Worm (Caenorhabditis elegans): ENCODE data around the gene grl-10.

Gene grl-10

ce11 chrV:7816486-7816885, 42.1 kb downstream of the grl-10 start:
- TF ChIP-seq madf-3 (GFP tag; IDR thresholded peaks at IDR 0.05) (no peak), hlh-12 (tag; optimal IDR thresholded peaks at IDR 0.05) (no peak), ceh-58 (GFP tag; IDR thresholded peaks at IDR 0.05) (no peak), B0019.2 (GFP tag; conservative IDR thresholded peaks at IDR 0.05) (no peak), madf-10 (tag; optimal IDR thresholded peaks at IDR 0.05) (no peak), hlh-26 (GFP tag; conservative IDR thresholded peaks at IDR 0.05) (no peak), hmg-20 (GFP tag; IDR thresholded peaks at IDR 0.05) (no peak), dpff-1 (tag; optimal IDR thresholded peaks at IDR 0.05) (no peak), nfya-2 (GFP tag; IDR thresholded peaks at IDR 0.05) (no peak), lir-1 (GFP tag; conservative IDR thresholded peaks at IDR 0.05) (no peak), attf-6 (GFP tag; IDR thresholded peaks at IDR 0.05) (no peak), mcd-1 (GFP tag; IDR thresholded peaks at IDR 0.05) (no peak), ceh-91 (GFP tag; IDR thresholded peaks at IDR 0.05) (no peak), nhr-179 (tag; optimal IDR thresholded peaks at IDR 0.05) (no peak), snpc-4 (GFP tag; optimal IDR thresholded peaks at IDR 0.05) (no peak), snpc-4 (tag; optimal IDR thresholded peaks at IDR 0.05) (no peak), nhr-27 (tag; optimal IDR thresholded peaks at IDR 0.05) (no peak)

- TF ChIP-seq repo-1 (tag; optimal IDR thresholded peaks at IDR 0.05) (no peak), akir-1 (GFP tag; optimal IDR thresholded peaks at IDR 0.05) (no peak), attf-5 (GFP tag; optimal IDR thresholded peaks at IDR 0.05) (no peak), ekl-4 (GFP tag; IDR thresholded peaks at IDR 0.05) (no peak), sdz-38 (tag; optimal IDR thresholded peaks at IDR 0.05) (no peak), nhr-27 (tag; optimal IDR thresholded peaks at IDR 0.05) (no peak)
Observed at ce11 chrV:7819585-7819984, 45.2 kb downstream of the grl-10 start.

- TF ChIP-seq ZK185.1 (tag; optimal IDR thresholded peaks at IDR 0.05; ENCODE audit: poor library complexity, severe bottlenecking) (peak; percentile 24), rec-8 (tag; optimal IDR thresholded peaks at IDR 0.05) (no peak), attf-5 (GFP tag; optimal IDR thresholded peaks at IDR 0.05) (peak; percentile 55), zfh-2 (GFP tag; conservative IDR thresholded peaks at IDR 0.05) (no peak), nhr-80 (tag; optimal IDR thresholded peaks at IDR 0.05) (peak; percentile 74), ceh-27 (GFP tag; optimal IDR thresholded peaks at IDR 0.05) (peak; percentile 15), F37B4.10 (GFP tag; IDR thresholded peaks at IDR 0.05) (no peak), ceh-100 (GFP tag; IDR thresholded peaks at IDR 0.05) (peak; percentile 92), nhr-120 (GFP tag; IDR thresholded peaks at IDR 0.05) (no peak), sea-2 (GFP tag; IDR thresholded peaks at IDR 0.05) (no peak), mcd-1 (GFP tag; IDR thresholded peaks at IDR 0.05) (peak; percentile 65; the same call in 1 of the 2 replicates), lsl-1 (GFP tag; optimal IDR thresholded peaks at IDR 0.05) (peak; percentile 30), pbrm-1 (GFP tag; IDR thresholded peaks at IDR 0.05) (no peak), F23B12.7 (tag; optimal IDR thresholded peaks at IDR 0.05; ENCODE audit: insufficient read depth) (peak; percentile 74)
Observed at ce11 chrV:7820270-7820669, 45.9 kb downstream of the grl-10 start, which contains the start of gene lbp-4. TSS of gene lbp-4 (plus strand) at chrV:7820578.

- TF ChIP-seq hsf-1 (GFP tag; IDR thresholded peaks at IDR 0.05) (no peak), Y53F4B.3 (GFP tag; IDR thresholded peaks at IDR 0.05) (no peak), snpc-1.1 (tag; optimal IDR thresholded peaks at IDR 0.05; ENCODE audit: insufficient read depth) (no peak), madf-6 (GFP tag; IDR thresholded peaks at IDR 0.05) (no peak), F10E7.11 (tag; optimal IDR thresholded peaks at IDR 0.05) (no peak), F57C9.4 (tag; optimal IDR thresholded peaks at IDR 0.05) (no peak), nfya-1 (tag; optimal IDR thresholded peaks at IDR 0.05; ENCODE audit: borderline replicate concordance, insufficient read depth) (no peak), B0261.1 (tag; optimal IDR thresholded peaks at IDR 0.05) (no peak), F23B12.7 (tag; optimal IDR thresholded peaks at IDR 0.05; ENCODE audit: insufficient read depth) (no peak)
Observed at ce11 chrV:7822655-7823054, 48.3 kb downstream of the grl-10 start.
